Worm (Caenorhabditis elegans): ENCODE measurements around the gene nhr-137.

nhr-137 gene

DNA sequence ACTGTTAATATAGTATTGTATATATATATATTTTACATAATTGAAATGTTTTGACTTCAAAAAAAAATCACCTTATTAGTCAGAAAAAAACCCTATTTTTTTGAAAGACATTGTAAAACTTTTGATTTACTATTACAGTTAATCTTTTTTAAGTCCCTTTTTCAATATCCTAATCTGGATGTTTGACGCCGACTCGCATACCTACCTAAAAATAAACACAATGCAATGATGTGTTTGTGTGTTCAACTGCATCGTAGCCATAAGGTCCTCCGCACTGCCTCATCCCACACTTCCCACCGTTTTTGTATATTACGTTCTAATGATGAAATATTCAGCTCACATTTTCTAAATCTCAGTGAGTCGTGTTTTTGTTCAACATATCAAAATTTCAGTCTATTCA is 24.5 kb upstream of the nhr-137 start, which contains the start of gene F38B6.3:
F38B6.3 (plus strand) TSS at position 301 of the 400 bp plus-strand sequence.
- no peak for TF ChIP-seq ceh-43 (GFP tag; optimal IDR thresholded peaks at IDR 0.05)
- TF ChIP-seq sem-2 (GFP tag; optimal IDR thresholded peaks at IDR 0.05): no peak
- TF ChIP-seq unc-62 (GFP tag; optimal IDR thresholded peaks at IDR 0.05): no peak
- TF ChIP-seq M03D4.4 (tag; optimal IDR thresholded peaks at IDR 0.05): no peak
- no peak for TF ChIP-seq nhr-237 (tag; optimal IDR thresholded peaks at IDR 0.05)
- no peak for TF ChIP-seq ces-1 (GFP tag; optimal IDR thresholded peaks at IDR 0.05)
- no peak for TF ChIP-seq nhr-76 (tag; optimal IDR thresholded peaks at IDR 0.05)
- TF ChIP-seq elt-1 (tag; optimal IDR thresholded peaks at IDR 0.05; ENCODE audit: borderline replicate concordance, insufficient read depth): no peak
- no peak for TF ChIP-seq ztf-11 (tag; optimal IDR thresholded peaks at IDR 0.05)
- TF ChIP-seq mab-5 (tag; optimal IDR thresholded peaks at IDR 0.05): no peak
- TF ChIP-seq nhr-28 (tag; optimal IDR thresholded peaks at IDR 0.05): no peak
- no peak for TF ChIP-seq lsy-2 (tag; optimal IDR thresholded peaks at IDR 0.05)

DNA sequence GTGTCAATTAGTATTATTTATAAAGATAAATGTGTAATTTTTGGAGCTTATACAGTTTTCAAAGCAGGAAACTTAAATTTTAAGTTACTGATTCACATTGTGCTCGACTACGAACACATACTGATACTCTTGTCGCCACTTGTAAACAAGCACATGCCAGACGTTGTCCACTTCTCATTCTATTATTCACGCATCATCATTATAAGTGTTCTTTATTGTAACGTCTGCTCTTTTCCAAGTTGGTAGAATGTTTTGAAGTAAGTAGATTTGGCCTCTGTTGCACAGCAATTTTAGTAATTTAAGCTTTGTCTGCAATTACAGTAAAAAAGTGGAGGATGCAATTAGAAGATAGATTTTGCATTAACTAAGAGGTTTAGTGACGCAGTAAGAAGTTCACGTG is 24.1 kb upstream of the nhr-137 start:
- TF ChIP-seq ces-1 (GFP tag; optimal IDR thresholded peaks at IDR 0.05) (peak; percentile 58), drap-1 (GFP tag; optimal IDR thresholded peaks at IDR 0.05) (no peak)

DNA sequence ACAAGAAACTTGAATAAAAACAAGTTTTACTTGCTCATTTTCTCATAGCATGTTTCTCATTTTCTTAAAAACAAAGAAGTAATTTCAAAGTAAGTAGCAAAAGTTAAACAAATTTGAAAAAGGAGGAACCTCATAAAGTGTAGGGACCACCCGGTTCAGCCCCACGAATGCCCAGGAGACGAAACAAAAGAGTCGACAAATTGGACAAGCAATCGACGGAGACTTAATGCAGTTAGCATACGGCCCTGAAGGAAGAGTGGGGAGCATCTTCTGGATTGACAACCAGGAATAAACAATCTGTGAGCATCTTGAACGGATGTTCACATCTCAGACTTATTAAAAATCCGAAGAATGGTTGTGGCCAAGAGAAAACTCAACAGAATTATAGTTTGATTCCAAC is 22.8 kb upstream of the nhr-137 start:
- TF ChIP-seq ham-2 (GFP tag; optimal IDR thresholded peaks at IDR 0.05) (no peak), ces-1 (GFP tag; optimal IDR thresholded peaks at IDR 0.05) (peak; percentile 93), nhr-28 (tag; optimal IDR thresholded peaks at IDR 0.05) (no peak), zip-8 (tag; optimal IDR thresholded peaks at IDR 0.05) (no peak), bed-3 (GFP tag; optimal IDR thresholded peaks at IDR 0.05) (no peak), nhr-237 (tag; optimal IDR thresholded peaks at IDR 0.05) (no peak)

DNA sequence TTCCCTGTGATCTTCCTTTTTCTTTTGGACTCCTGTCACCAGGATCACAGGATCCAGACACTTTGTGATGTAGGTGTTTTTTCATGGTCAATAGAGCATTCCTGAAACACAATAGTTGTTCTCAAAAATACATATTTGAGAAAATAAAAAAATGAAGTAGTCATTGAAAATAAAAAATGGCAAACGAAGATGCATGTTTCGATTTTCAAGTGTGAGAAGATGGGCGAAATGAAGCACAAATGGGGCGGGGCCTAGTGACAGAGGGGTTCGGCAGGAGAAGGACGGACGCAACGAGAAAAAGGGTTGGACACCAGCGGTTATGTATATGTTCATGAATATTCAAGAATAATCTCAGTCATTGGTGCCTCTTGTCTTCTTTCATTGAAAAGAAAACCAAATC is 21.2 kb upstream of the nhr-137 start, which contains the start of gene F38B6.6:
F38B6.6 (minus strand) TSS at position 101 of the 400 bp plus-strand sequence.
- TF ChIP-seq zip-8 (tag; optimal IDR thresholded peaks at IDR 0.05) (no peak), ceh-83 (GFP tag; optimal IDR thresholded peaks at IDR 0.05) (no peak), cnd-1 (tag; optimal IDR thresholded peaks at IDR 0.05) (no peak), nhr-28 (tag; optimal IDR thresholded peaks at IDR 0.05) (no peak), mep-1 (tag; optimal IDR thresholded peaks at IDR 0.05) (no peak), pha-4 (tag; optimal IDR thresholded peaks at IDR 0.05) (no peak), lin-32 (GFP tag; optimal IDR thresholded peaks at IDR 0.05) (no peak), ham-2 (GFP tag; optimal IDR thresholded peaks at IDR 0.05) (no peak), hlh-1 (tag; optimal IDR thresholded peaks at IDR 0.05) (no peak), ces-1 (GFP tag; optimal IDR thresholded peaks at IDR 0.05) (no peak), ztf-11 (tag; optimal IDR thresholded peaks at IDR 0.05) (no peak), mls-2 (tag; optimal IDR thresholded peaks at IDR 0.05) (no peak), unc-120 (tag; optimal IDR thresholded peaks at IDR 0.05; ENCODE audit: poor library complexity, severe bottlenecking) (no peak), M03D4.4 (tag; optimal IDR thresholded peaks at IDR 0.05) (no peak), unc-62 (GFP tag; optimal IDR thresholded peaks at IDR 0.05) (no peak), nhr-2 (tag; optimal IDR thresholded peaks at IDR 0.05) (no peak), mab-5 (tag; optimal IDR thresholded peaks at IDR 0.05) (no peak)

DNA sequence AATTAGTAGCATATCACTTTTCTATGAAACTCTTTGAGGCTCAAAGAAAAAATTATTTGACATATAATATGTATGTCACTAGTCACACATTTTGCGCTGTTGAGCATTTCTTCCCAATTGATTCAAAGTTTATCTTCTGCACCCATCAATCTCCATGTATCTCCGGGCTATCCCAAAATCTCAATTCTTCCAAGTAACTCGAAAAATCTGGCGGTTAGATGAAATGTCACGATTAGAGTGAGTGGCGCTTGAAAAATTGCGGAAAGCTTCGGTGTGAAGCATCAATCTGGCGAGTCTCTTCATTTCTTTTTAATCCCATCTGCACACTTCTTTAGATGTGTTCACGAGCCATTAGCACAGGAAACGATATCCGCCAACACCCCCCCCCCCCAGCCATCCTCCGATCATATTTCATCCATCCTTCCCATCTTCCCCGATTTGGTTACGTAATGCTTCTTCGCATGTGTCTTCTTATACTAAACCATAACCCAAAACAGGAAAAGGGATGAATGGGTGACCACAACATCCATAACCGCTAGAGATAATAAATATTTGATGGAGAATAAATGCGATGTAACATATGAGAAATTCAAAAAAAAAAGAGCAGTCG is 20.2 kb upstream of the nhr-137 start:
- TF ChIP-seq elt-1 (tag; optimal IDR thresholded peaks at IDR 0.05; ENCODE audit: borderline replicate concordance, insufficient read depth): no peak
- peak; percentile 17 for TF ChIP-seq lin-32 (GFP tag; optimal IDR thresholded peaks at IDR 0.05)
- TF ChIP-seq zip-8 (tag; optimal IDR thresholded peaks at IDR 0.05): peak; percentile 56
- no peak for TF ChIP-seq ceh-83 (GFP tag; optimal IDR thresholded peaks at IDR 0.05)
- TF ChIP-seq mls-2 (tag; optimal IDR thresholded peaks at IDR 0.05): peak; percentile 34
- TF ChIP-seq nhr-237 (tag; optimal IDR thresholded peaks at IDR 0.05): no peak

DNA sequence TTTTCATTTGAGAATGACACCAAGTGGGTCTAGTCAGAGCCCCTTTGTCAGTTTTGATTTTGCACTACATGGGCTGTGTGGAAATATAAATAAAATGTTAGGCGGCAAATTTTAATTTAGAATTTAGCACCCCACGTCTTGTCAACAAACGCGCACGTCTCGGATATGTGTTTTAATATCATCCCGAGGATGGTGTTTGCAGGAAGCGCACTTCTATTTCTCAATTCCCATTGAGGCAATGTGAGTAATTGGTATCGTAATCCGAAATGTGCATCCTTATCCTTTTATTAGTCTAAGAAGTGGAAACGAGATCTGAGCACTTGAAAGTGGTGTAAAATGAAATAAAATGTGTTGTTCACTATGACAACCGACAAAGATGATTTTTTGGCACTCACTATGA is 18.9 kb upstream of the nhr-137 start:
- peak; percentile 37 for TF ChIP-seq ces-1 (GFP tag; optimal IDR thresholded peaks at IDR 0.05)
- TF ChIP-seq pha-4 (tag; optimal IDR thresholded peaks at IDR 0.05): no peak

DNA sequence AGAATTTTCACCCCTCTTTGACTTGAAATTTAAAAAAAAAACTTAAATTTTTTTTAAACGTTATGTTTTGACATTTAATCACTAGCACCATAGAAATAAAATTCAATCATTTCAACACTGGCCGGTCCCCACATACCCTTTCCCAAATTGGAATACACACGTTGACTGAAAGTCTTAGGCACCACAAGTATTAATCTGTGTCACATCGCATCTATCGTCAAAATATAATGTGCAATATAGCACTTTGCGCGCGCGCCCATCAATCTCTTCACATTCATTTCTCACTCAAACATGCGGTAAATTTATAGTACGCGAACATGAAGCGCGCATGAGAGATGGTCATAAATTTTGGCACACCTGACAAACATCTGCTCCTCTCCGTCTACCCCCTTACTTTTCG is 18.5 kb upstream of the nhr-137 start:
- TF ChIP-seq unc-62 (GFP tag; optimal IDR thresholded peaks at IDR 0.05) (peak; percentile 6), mls-2 (tag; optimal IDR thresholded peaks at IDR 0.05) (no peak)
